ENCODE assay signal across 2 fruit fly cellular contexts in genomic region chr3R:26906034-26906433, dm6.
TF ChIP-seq lines count a peak whose summit lies in the region.

No protein-coding gene starts in this region.

TF ChIP-seq in whole organism, adult, 20 proteins besides CTCF, POLR2A, EP300 and RAD21:
- TF ChIP-seq Hr96 (GFP tag; optimal IDR thresholded peaks at IDR 0.05; lab: Kevin White, UChicago) (no peak), pad (GFP tag; optimal IDR thresholded peaks at IDR 0.05; lab: Kevin White, UChicago) (no peak), Mnt (GFP tag; optimal IDR thresholded peaks at IDR 0.05; lab: Kevin White, UChicago) (no peak), CG33017 (tag; optimal IDR thresholded peaks at IDR 0.05; lab: Kevin White, UChicago) (no peak), cic (GFP tag; optimal IDR thresholded peaks at IDR 0.05; lab: Kevin White, UChicago) (no peak), CG7045 (GFP tag; optimal IDR thresholded peaks at IDR 0.05; lab: Kevin White, UChicago) (no peak), tj (GFP tag; optimal IDR thresholded peaks at IDR 0.05; lab: Kevin White, UChicago) (peak; percentile 91), CG11617 (GFP tag; optimal IDR thresholded peaks at IDR 0.05; lab: Kevin White, UChicago) (no peak)

TF ChIP-seq in whole organism, prepupa, 60 proteins besides CTCF, POLR2A, EP300 and RAD21:
- TF ChIP-seq achi (GFP tag; optimal IDR thresholded peaks at IDR 0.05; lab: Kevin White, UChicago) (no peak), CG6854 (GFP tag; optimal IDR thresholded peaks at IDR 0.05; lab: Kevin White, UChicago) (peak; percentile 60)
